Fruit fly (Drosophila melanogaster): ENCODE data around the gene CG9123.

Gene CG9123

DNA sequence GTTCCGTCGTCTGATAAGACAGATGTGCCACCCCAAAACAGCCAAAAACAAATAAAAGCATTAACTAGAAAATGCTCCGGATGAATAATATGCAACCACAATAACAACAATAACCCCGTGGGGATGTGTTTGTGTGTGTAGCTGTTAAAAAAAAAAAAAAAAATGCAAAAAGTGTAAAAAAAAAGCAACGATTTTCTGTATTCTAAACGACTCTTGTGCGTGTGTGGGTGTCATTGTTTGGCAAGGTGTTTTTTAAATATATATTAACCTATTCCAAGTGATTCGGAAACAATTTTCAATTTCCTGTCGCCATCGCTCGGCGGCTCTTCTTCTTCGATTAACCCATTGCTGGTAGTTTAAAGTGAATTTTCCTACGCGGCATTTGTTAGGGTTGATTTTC, 21.4 kb downstream of the CG9123 start (continued):
- TF ChIP-seq chinmo (GFP tag; IDR thresholded peaks at IDR 0.05; ENCODE audit: partially characterized antibody) (0 out of 4 replicates have a peak, but pooled peaks have one; percentile 12), Pdp1 (GFP tag; optimal IDR thresholded peaks at IDR 0.05) (peak in 1 of 2 experiments; percentile 4), CG17359 (tag; optimal IDR thresholded peaks at IDR 0.05) (peak; percentile 83), rib (GFP tag; IDR thresholded peaks at IDR 0.05) (no peak), unpg (GFP tag; optimal IDR thresholded peaks at IDR 0.05) (no peak), Hr3 (GFP tag; optimal IDR thresholded peaks at IDR 0.05) (no peak), slp2 (GFP tag; optimal IDR thresholded peaks at IDR 0.05) (no peak), CG9437 (GFP tag; optimal IDR thresholded peaks at IDR 0.05) (no peak), CG6175 (GFP tag; IDR thresholded peaks at IDR 0.05) (no peak), CG32767 (GFP tag; IDR thresholded peaks at IDR 0.05) (no peak; the same call in 1 of the 2 replicates), H2.0 (GFP tag; IDR thresholded peaks at IDR 0.05) (no peak), Med (GFP tag) (peak; percentile 51), gce (GFP tag; IDR thresholded peaks at IDR 0.05) (no peak), Rx (GFP tag; IDR thresholded peaks at IDR 0.05) (no peak), CG17829 (tag; optimal IDR thresholded peaks at IDR 0.05) (no peak), tgo (GFP tag; IDR thresholded peaks at IDR 0.05) (no peak), ranshi (GFP tag; IDR thresholded peaks at IDR 0.05) (no peak), ATbp (GFP tag; optimal IDR thresholded peaks at IDR 0.05) (no peak), stwl (tag; optimal IDR thresholded peaks at IDR 0.05) (no peak), Dref (GFP tag; IDR thresholded peaks at IDR 0.05) (peak; percentile 41; the same call in 1 of the 2 replicates), dysf (GFP tag; IDR thresholded peaks at IDR 0.05) (no peak), CG15696 (tag; optimal IDR thresholded peaks at IDR 0.05) (no peak), fru (optimal IDR thresholded peaks at IDR 0.05) (no peak), vvl (GFP tag; IDR thresholded peaks at IDR 0.05) (0 out of 2 replicates have a peak, but pooled peaks have one; percentile 11), maf-S (GFP tag; optimal IDR thresholded peaks at IDR 0.05) (no peak), cg (GFP tag; optimal IDR thresholded peaks at IDR 0.05) (peak; percentile 37), Dek (tag; optimal IDR thresholded peaks at IDR 0.05) (no peak), CG3407 (GFP tag; optimal IDR thresholded peaks at IDR 0.05) (no peak), sens (GFP tag) (peak; percentile 20), GATAe (GFP tag; conservative IDR thresholded peaks at IDR 0.05) (no peak)

DNA sequence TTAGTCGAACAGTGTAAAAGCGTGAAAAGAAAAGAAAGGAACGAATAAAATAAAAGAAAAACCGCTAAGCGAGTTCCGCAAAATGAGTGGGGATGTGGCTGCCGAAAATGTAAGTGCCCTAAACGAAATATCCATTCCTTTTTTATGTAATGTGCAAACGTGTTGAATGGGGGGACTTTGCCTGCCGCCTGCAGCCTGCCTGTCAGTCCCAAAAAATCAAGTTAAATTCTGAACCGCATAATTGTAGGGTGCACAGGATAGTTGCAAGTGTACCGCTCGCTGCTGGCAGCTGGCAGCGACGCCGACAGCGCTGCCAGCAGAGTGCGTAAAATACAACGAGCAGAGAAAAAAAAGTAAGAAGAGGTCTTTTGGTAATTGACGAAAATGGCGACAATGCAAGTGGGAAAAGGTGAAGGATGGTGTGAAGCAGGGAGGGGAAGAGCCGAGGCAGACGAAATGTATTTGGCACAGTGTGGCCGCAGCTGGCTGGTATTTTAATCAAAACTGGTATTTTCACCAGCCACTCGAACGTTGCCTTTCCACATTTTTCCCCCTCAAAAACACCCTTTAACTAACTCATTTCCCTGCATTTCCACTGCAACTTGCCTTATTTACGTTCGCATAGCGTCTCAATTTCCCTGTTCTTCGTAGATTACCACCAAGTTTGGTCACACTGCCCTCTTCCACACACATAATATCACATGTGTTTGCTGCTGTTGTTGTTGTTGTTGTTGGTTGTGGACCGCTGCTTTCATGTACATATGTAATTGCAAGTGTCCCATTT, 22.0 kb downstream of the CG9123 start:
- peak; percentile 2 for TF ChIP-seq D19A (tag; optimal IDR thresholded peaks at IDR 0.05)
- peak; percentile 27 for TF ChIP-seq CG4617 (GFP tag; optimal IDR thresholded peaks at IDR 0.05; ENCODE audit: borderline replicate concordance)
- peak; percentile 24 for TF ChIP-seq MESR4 (GFP tag; optimal IDR thresholded peaks at IDR 0.05)
- TF ChIP-seq nmo (GFP tag; optimal IDR thresholded peaks at IDR 0.05), result peak; percentile 24
- TF ChIP-seq stwl (tag; optimal IDR thresholded peaks at IDR 0.05), result peak; percentile 73
- peak; percentile 22; the same call in 2 of the 3 replicates for TF ChIP-seq knrl (GFP tag; IDR thresholded peaks at IDR 0.05; ENCODE audit: partially characterized antibody)
- TF ChIP-seq CG10321 (GFP tag; IDR thresholded peaks at IDR 0.05), result no peak
- TF ChIP-seq sd (tag; optimal IDR thresholded peaks at IDR 0.05), result peak; percentile 25
- peak; percentile 44 for TF ChIP-seq CG12769 (tag; optimal IDR thresholded peaks at IDR 0.05)
- TF ChIP-seq tll (GFP tag; optimal IDR thresholded peaks at IDR 0.05), result peak in 1 of 2 experiments; percentile 36
- 0 out of 2 replicates have a peak, but pooled peaks have one; percentile 23 for TF ChIP-seq ssp (GFP tag; IDR thresholded peaks at IDR 0.05)
- peak; percentile 81 for TF ChIP-seq D (optimal IDR thresholded peaks at IDR 0.05)
- TF ChIP-seq D (GFP tag; optimal IDR thresholded peaks at IDR 0.05), result no peak
- peak; percentile 62 for TF ChIP-seq HmgZ (tag; optimal IDR thresholded peaks at IDR 0.05)
- 0 out of 4 replicates have a peak, but pooled peaks have one; percentile 24 for TF ChIP-seq Dll (GFP tag; IDR thresholded peaks at IDR 0.05; ENCODE audit: partially characterized antibody)
- TF ChIP-seq Rfx (GFP tag; IDR thresholded peaks at IDR 0.05), result 0 out of 2 replicates have a peak, but pooled peaks have one; percentile 19
- peak; percentile 25 for TF ChIP-seq CG15479 (GFP tag; optimal IDR thresholded peaks at IDR 0.05)
- TF ChIP-seq Dp (GFP tag; optimal IDR thresholded peaks at IDR 0.05), result peak; percentile 5
- TF ChIP-seq cg (GFP tag; optimal IDR thresholded peaks at IDR 0.05), result peak; percentile 55
- peak; percentile 8 for TF ChIP-seq Hmr (GFP tag; optimal IDR thresholded peaks at IDR 0.05)
- no peak for TF ChIP-seq H15 (GFP tag; IDR thresholded peaks at IDR 0.05)
- TF ChIP-seq Sin3A (optimal IDR thresholded peaks at IDR 0.05), result peak; percentile 73

All from whole organism, embryonic.